Fruit fly (Drosophila melanogaster) whole organism, embryonic: ENCODE data around the gene Sbf.

ENCODE experiments used
- CG11456 ChIP-seq: fragments of 200-800 bp; sonication (Bioruptor generic); IDR thresholded peaks from 3 replicates; pipeline ENCODE4 v1.3.6; 2022; ENCODE audit warnings: missing biosample characterization, missing genetic modification characterization
- CG12071 ChIP-seq: fragments of 200-800 bp; sonication (Bioruptor generic); optimal IDR thresholded peaks from 3 replicates; lab custom pipeline; 2018; ENCODE audit warnings: missing biosample characterization, mild to moderate bottlenecking, missing genetic modification characterization
- CG12769 ChIP-seq: fragments of 200-800 bp; sonication (Bioruptor generic); optimal IDR thresholded peaks from 2 replicates; lab custom pipeline; 2019; ENCODE audit warnings: missing biosample characterization, mild to moderate bottlenecking, missing genetic modification characterization, moderate library complexity
- CG13894 ChIP-seq: fragments of 200-800 bp; sonication (Bioruptor generic); optimal IDR thresholded peaks from 3 replicates; lab custom pipeline; 2018; ENCODE audit warnings: missing biosample characterization, mild to moderate bottlenecking, missing genetic modification characterization, moderate library complexity
- CG14014 ChIP-seq: fragments of 200-800 bp; sonication (Bioruptor generic); IDR thresholded peaks from 2 replicates; pipeline ENCODE4 v1.3.6; 2022; ENCODE audit warnings: missing biosample characterization, missing genetic modification characterization
- CG14965 ChIP-seq: fragments of 200-800 bp; sonication (Bioruptor generic); optimal IDR thresholded peaks from 2 replicates; lab custom pipeline; 2016; ENCODE audit warnings: missing biosample characterization, missing genetic modification characterization, borderline replicate concordance
- CG17829 ChIP-seq: fragments of 200-800 bp; optimal IDR thresholded peaks from 2 replicates; lab custom pipeline; 2019; ENCODE audit warnings: missing biosample characterization, mild to moderate bottlenecking, missing genetic modification characterization, moderate library complexity
- CG18619 ChIP-seq: fragments of 200-800 bp; sonication (Bioruptor generic); optimal IDR thresholded peaks from 3 replicates; lab custom pipeline; 2017; ENCODE audit warnings: missing biosample characterization, mild to moderate bottlenecking, missing genetic modification characterization
- CG31224 ChIP-seq: fragments of 200-800 bp; sonication (Bioruptor generic); IDR thresholded peaks from 2 replicates; pipeline ENCODE4 v1.3.6; 2022; ENCODE audit warnings: missing biosample characterization, missing genetic modification characterization
- CG31365 ChIP-seq: fragments of 200-800 bp; sonication (Bioruptor generic); optimal IDR thresholded peaks from 2 replicates; lab custom pipeline; 2018; ENCODE audit warnings: missing biosample characterization, mild to moderate bottlenecking, missing genetic modification characterization
- CG31441 ChIP-seq: fragments of 200-800 bp; sonication (Bioruptor generic); IDR thresholded peaks from 2 replicates; pipeline ENCODE4 v1.3.6; 2022; ENCODE audit warnings: missing biosample characterization, missing genetic modification characterization
- CG4328 ChIP-seq: fragments of 200-800 bp; sonication (Bioruptor generic); optimal IDR thresholded peaks from 3 replicates; lab custom pipeline; 2017; ENCODE audit warnings: missing biosample characterization, missing genetic modification reagents, missing genetic modification characterization
- CG6791 ChIP-seq: fragments of 200-800 bp; sonication (Bioruptor generic); IDR thresholded peaks from 3 replicates; pipeline ENCODE4 v1.3.6; 2022; ENCODE audit warnings: missing biosample characterization, missing genetic modification characterization; ENCODE audit not compliant: partially characterized antibody
- CG7839 ChIP-seq: fragments of 200-800 bp; sonication (Bioruptor generic); optimal IDR thresholded peaks from 3 replicates; lab custom pipeline; 2018; ENCODE audit warnings: missing biosample characterization, mild to moderate bottlenecking, missing genetic modification characterization, moderate library complexity
- CG8765 ChIP-seq: fragments of 200-800 bp; sonication (Bioruptor generic); IDR thresholded peaks from 2 replicates; pipeline ENCODE4 v1.3.6; 2022; ENCODE audit warnings: missing biosample characterization, missing genetic modification characterization
- CG8944 ChIP-seq: fragments of 200-800 bp; sonication (Bioruptor generic); optimal IDR thresholded peaks from 3 replicates; lab custom pipeline; 2016; ENCODE audit warnings: missing biosample characterization, missing genetic modification characterization
- D19A ChIP-seq: fragments of 200-800 bp; optimal IDR thresholded peaks from 3 replicates; lab custom pipeline; 2019; ENCODE audit warnings: missing biosample characterization, mild to moderate bottlenecking, missing genetic modification characterization, moderate library complexity
- Dip3 ChIP-seq: fragments of 200-800 bp; sonication (Bioruptor generic); optimal IDR thresholded peaks from 3 replicates; lab custom pipeline; 2016; ENCODE audit warnings: missing biosample characterization, missing genetic modification characterization
- Dll ChIP-seq: fragments of 200-800 bp; sonication (Bioruptor generic); IDR thresholded peaks from 4 replicates; pipeline ENCODE4 v1.3.6; 2022; ENCODE audit warnings: missing biosample characterization, missing genetic modification characterization; ENCODE audit not compliant: partially characterized antibody
- E2f2 ChIP-seq: fragments of 200-800 bp; sonication (Bioruptor generic); IDR thresholded peaks from 2 replicates; pipeline ENCODE4 v1.3.6; 2022; ENCODE audit warnings: missing biosample characterization, missing genetic modification characterization
- Fer1 ChIP-seq: fragments of 200-800 bp; sonication (Bioruptor generic); optimal IDR thresholded peaks from 2 replicates; lab custom pipeline; 2017; ENCODE audit warnings: missing biosample characterization, mild to moderate bottlenecking, missing genetic modification characterization
- Gsc ChIP-seq: fragments of 200-800 bp; sonication (Bioruptor generic); IDR thresholded peaks from 2 replicates; pipeline ENCODE4 v1.3.6; 2022; ENCODE audit warnings: missing biosample characterization, missing genetic modification characterization
- Jarid2 ChIP-seq: fragments of 200-800 bp; sonication (Bioruptor generic); optimal IDR thresholded peaks from 3 replicates; lab custom pipeline; 2017; ENCODE audit warnings: mild to moderate bottlenecking, missing biosample characterization, missing genetic modification reagents, missing genetic modification characterization
- MESR4 ChIP-seq: fragments of 200-800 bp; sonication (Bioruptor generic); optimal IDR thresholded peaks from 2 replicates; lab custom pipeline; 2018; ENCODE audit warnings: missing biosample characterization, mild to moderate bottlenecking, missing genetic modification characterization, moderate library complexity
- Mad ChIP-seq: fragments of 200-800 bp; sonication (Bioruptor generic); optimal IDR thresholded peaks from 2 replicates; lab custom pipeline; 2016; ENCODE audit warnings: missing biosample characterization, missing genetic modification characterization
- Nf-YB ChIP-seq: fragments of 200-800 bp; sonication (Bioruptor generic); optimal IDR thresholded peaks from 3 replicates; lab custom pipeline; 2019; ENCODE audit warnings: missing biosample characterization, mild to moderate bottlenecking, missing genetic modification characterization, moderate library complexity
- NfI ChIP-seq: fragments of 200-800 bp; sonication (Bioruptor generic); optimal IDR thresholded peaks from 3 replicates; lab custom pipeline; 2018; ENCODE audit warnings: missing biosample characterization, mild to moderate bottlenecking, missing genetic modification characterization, moderate library complexity
- Side ChIP-seq: fragments of 200-800 bp; sonication (Bioruptor generic); optimal IDR thresholded peaks from 2 replicates; lab custom pipeline; 2016; ENCODE audit warnings: missing biosample characterization, missing genetic modification characterization
- Usf ChIP-seq: fragments of 200-800 bp; sonication (Bioruptor generic); optimal IDR thresholded peaks from 2 replicates; lab custom pipeline; 2017; ENCODE audit warnings: missing genotype, missing biosample characterization, missing genetic modification characterization
- Xrp1 ChIP-seq: fragments of 200-800 bp; sonication (Bioruptor generic); IDR thresholded peaks from 2 replicates; pipeline ENCODE4 v1.3.6; 2022; ENCODE audit warnings: missing biosample characterization, missing genetic modification characterization
- ap ChIP-seq: fragments of 200-800 bp; sonication (Bioruptor generic); IDR thresholded peaks from 2 replicates; pipeline ENCODE4 v1.3.6; 2022; ENCODE audit warnings: missing biosample characterization, missing genetic modification characterization
- bsh ChIP-seq, 2 experiments: fragments of 200-800 bp; sonication (Bioruptor generic); optimal IDR thresholded peaks; 2 replicates each; lab custom pipeline; 2017 to 2018; ENCODE audit warnings: mild to moderate bottlenecking in 2 of 2, missing biosample characterization in 2 of 2, missing genetic modification characterization in 2 of 2, moderate library complexity in 1 of 2
- cad ChIP-seq: fragments of >200 bp; optimal IDR thresholded peaks from 2 replicates; lab custom pipeline; 2017; ENCODE audit warnings: missing biosample characterization, missing genetic modification characterization
- corto ChIP-seq: fragments of 200-800 bp; sonication (Bioruptor generic); optimal IDR thresholded peaks from 2 replicates; lab custom pipeline; 2016; ENCODE audit warnings: missing biosample characterization, mild to moderate bottlenecking, missing genetic modification characterization, moderate library complexity
- crp ChIP-seq, 2 experiments: fragments of 200-800 bp; sonication (Bioruptor generic); optimal IDR thresholded peaks; 2 replicates in 1 of 2; 3 replicates in 1 of 2; lab custom pipeline; 2017; ENCODE audit warnings: missing biosample characterization in 2 of 2, missing genetic modification characterization in 2 of 2, mild to moderate bottlenecking in 1 of 2, moderate library complexity in 1 of 2
- cwo ChIP-seq: fragments of 200-800 bp; sonication (Bioruptor generic); optimal IDR thresholded peaks from 3 replicates; lab custom pipeline; 2017; ENCODE audit warnings: missing biosample characterization, missing genetic modification characterization, mild to moderate bottlenecking, moderate library complexity, missing genetic modification reagents
- dmrt99B ChIP-seq: fragments of 200-800 bp; sonication (Bioruptor generic); optimal IDR thresholded peaks from 2 replicates; lab custom pipeline; 2018; ENCODE audit warnings: missing biosample characterization, mild to moderate bottlenecking, missing genetic modification characterization, moderate library complexity
- gce ChIP-seq: fragments of 200-800 bp; sonication (Bioruptor generic); IDR thresholded peaks from 3 replicates; pipeline ENCODE4 v1.3.6; 2022; ENCODE audit warnings: missing biosample characterization, missing genetic modification characterization
- hb ChIP-seq: fragments of 200-800 bp; sonication (Bioruptor generic); IDR thresholded peaks from 3 replicates; pipeline ENCODE4 v1.3.6; 2022; ENCODE audit warnings: missing biosample characterization, missing genetic modification characterization; ENCODE audit not compliant: partially characterized antibody
- lov ChIP-seq, 2 experiments: fragments of 200-800 bp in 1 of 2; fragments of >200 bp in 1 of 2; sonication (Bioruptor generic) in 1 of 2; IDR thresholded peaks in 1 of 2; optimal IDR thresholded peaks in 1 of 2; 2 replicates in 1 of 2; 3 replicates in 1 of 2; pipeline versions ENCODE4 v1.3.6 to Lab custom; 2017 to 2022; ENCODE audit warnings: missing biosample characterization in 1 of 2, missing genetic modification characterization in 1 of 2
- maf-S ChIP-seq: fragments of 200-800 bp; sonication (Bioruptor generic); optimal IDR thresholded peaks from 2 replicates; lab custom pipeline; 2016; ENCODE audit warnings: missing biosample characterization, missing genetic modification characterization
- p53 ChIP-seq: fragments of 200-800 bp; sonication (Bioruptor generic); optimal IDR thresholded peaks from 2 replicates; lab custom pipeline; 2016; ENCODE audit warnings: missing biosample characterization, missing genetic modification characterization
- pum ChIP-seq: fragments of 200-800 bp; sonication (Bioruptor generic); optimal IDR thresholded peaks from 2 replicates; lab custom pipeline; 2016; ENCODE audit warnings: missing biosample characterization, missing genetic modification characterization
- sc ChIP-seq, 3 experiments: fragments of >200 bp in 2 of 3; fragments of 200-800 bp in 1 of 3; sonication (Bioruptor generic) in 1 of 3; optimal IDR thresholded peaks; 2 replicates in 2 of 3; 3 replicates in 1 of 3; lab custom pipeline; 2017; ENCODE audit warnings: mild to moderate bottlenecking in 1 of 3, missing biosample characterization in 1 of 3, missing genetic modification characterization in 1 of 3, missing genetic modification reagents in 1 of 3
- slp2 ChIP-seq: fragments of 200-800 bp; sonication (Bioruptor generic); optimal IDR thresholded peaks from 2 replicates; lab custom pipeline; 2016; ENCODE audit warnings: missing biosample characterization, missing genetic modification characterization
- ttk ChIP-seq: fragments of 200-800 bp; sonication (Bioruptor generic); IDR thresholded peaks from 2 replicates; pipeline ENCODE4 v2.1.2; 2022; ENCODE audit warnings: missing biosample characterization, missing genetic modification characterization
- usp ChIP-seq: fragments of >200 bp; optimal IDR thresholded peaks from 2 replicates; lab custom pipeline; 2017; ENCODE audit warnings: missing biosample characterization, missing genetic modification characterization

Gene Sbf

DNA sequence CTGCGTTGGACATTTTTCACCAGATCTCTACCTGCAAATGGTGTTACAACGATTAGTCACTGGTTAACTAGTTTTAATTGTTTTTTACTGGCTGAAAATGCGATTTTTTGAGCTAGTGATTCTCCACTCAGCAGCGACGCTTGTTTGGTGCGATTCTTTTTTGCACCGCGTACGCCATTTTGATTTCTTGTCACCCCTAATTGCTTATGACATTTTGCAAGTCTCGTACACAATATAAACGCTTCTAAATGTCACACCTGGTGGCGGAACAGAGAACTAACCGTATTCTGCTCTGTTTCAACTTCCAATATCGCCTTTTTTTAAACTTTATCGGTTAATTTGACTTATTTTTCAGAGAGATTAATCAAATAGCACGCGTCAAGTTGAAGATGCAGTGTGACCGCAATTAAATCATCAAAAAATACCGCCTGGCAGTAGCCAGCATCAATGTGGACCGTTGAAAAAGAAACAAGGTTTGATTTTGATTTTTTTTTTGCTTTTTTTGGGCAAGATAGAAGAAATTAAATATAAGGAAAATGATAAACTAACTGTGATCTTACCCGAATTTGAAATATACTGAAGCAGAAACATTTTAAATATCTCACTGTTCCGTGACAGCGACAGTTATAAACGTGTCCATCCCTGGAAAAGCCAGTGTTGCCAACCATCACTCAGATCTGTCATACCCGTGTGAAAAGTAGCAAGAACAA lies 22.3 kb upstream of the Sbf start, which contains the start of the genes COX5A and glo (continued):
- peak; percentile 71 for TF ChIP-seq CG12769 (tag; lab: Kevin White, UChicago)
- TF ChIP-seq CG12071 (GFP tag; lab: Kevin White, UChicago) = no peak
- TF ChIP-seq cad = no peak
- TF ChIP-seq CG11456 (GFP tag; lab: Robert Waterston, UW) = peak; percentile 86
- peak; percentile 26 to 72 for TF ChIP-seq bsh (GFP tag; optimal IDR thresholded peaks at IDR 0.05; lab: Kevin White, UChicago)
- peak; percentile 76 for TF ChIP-seq CG7839 (tag; lab: Kevin White, UChicago)
- peak; percentile 77 for TF ChIP-seq Dip3 (GFP tag; lab: Kevin White, UChicago)
- no peak for TF ChIP-seq corto (GFP tag; lab: Kevin White, UChicago)
- TF ChIP-seq CG31224 (GFP tag; lab: Robert Waterston, UW) = peak; percentile 62
- no peak for TF ChIP-seq hb (GFP tag; lab: Robert Waterston, UW)
- TF ChIP-seq CG4328 (GFP tag; lab: Kevin White, UChicago) = peak; percentile 55
- peak; percentile 81 for TF ChIP-seq Xrp1 (GFP tag; lab: Robert Waterston, UW)
- peak in 1 of 2 experiments; percentile 38 for TF ChIP-seq crp (GFP tag; optimal IDR thresholded peaks at IDR 0.05; lab: Kevin White, UChicago)
- TF ChIP-seq CG14014 (GFP tag; lab: Robert Waterston, UW) = peak; percentile 73
- TF ChIP-seq CG31365 (tag; lab: Kevin White, UChicago) = no peak
- peak; percentile 38 for TF ChIP-seq Nf-YB
- TF ChIP-seq Dll = peak; percentile 39; the same call in 2 of the 4 replicates
- no peak for TF ChIP-seq dmrt99B (tag; lab: Kevin White, UChicago)
- TF ChIP-seq lov (optimal IDR thresholded peaks at IDR 0.05; lab: Kevin White, UChicago) = no peak
- TF ChIP-seq lov (GFP tag; IDR thresholded peaks at IDR 0.05; lab: Robert Waterston, UW) = peak; percentile 85
- TF ChIP-seq Mad (GFP tag; lab: Kevin White, UChicago) = peak; percentile 74
- no peak for TF ChIP-seq Gsc
- peak; percentile 54 for TF ChIP-seq MESR4 (GFP tag; lab: Kevin White, UChicago)
- TF ChIP-seq Fer1 = peak; percentile 69
- TF ChIP-seq sc (optimal IDR thresholded peaks at IDR 0.05; lab: Kevin White, UChicago) = no peak
- TF ChIP-seq sc (GFP tag; optimal IDR thresholded peaks at IDR 0.05; lab: Kevin White, UChicago) = no peak
- TF ChIP-seq p53 (GFP tag; lab: Kevin White, UChicago) = peak; percentile 76
- TF ChIP-seq CG14965 = no peak
- peak; percentile 81 for TF ChIP-seq CG8944 (GFP tag; lab: Kevin White, UChicago)
- peak; percentile 32 for TF ChIP-seq cwo (GFP tag; lab: Kevin White, UChicago)
- peak; percentile 83 for TF ChIP-seq maf-S (GFP tag; lab: Kevin White, UChicago)
- TF ChIP-seq CG31441 = peak; percentile 71
- TF ChIP-seq NfI (GFP tag; lab: Kevin White, UChicago) = peak; percentile 73
- TF ChIP-seq CG18619 (GFP tag; lab: Kevin White, UChicago) = peak; percentile 64
- TF ChIP-seq Usf (GFP tag; lab: Kevin White, UChicago) = no peak
- peak; percentile 70 for TF ChIP-seq CG13894 (tag; lab: Kevin White, UChicago)
- peak; percentile 75 for TF ChIP-seq CG17829 (tag; lab: Kevin White, UChicago)
- no peak for TF ChIP-seq gce
- no peak for TF ChIP-seq CG6791
- TF ChIP-seq D19A (tag; lab: Kevin White, UChicago) = no peak
- peak; percentile 45 for TF ChIP-seq Jarid2 (GFP tag; lab: Kevin White, UChicago)
- peak; percentile 70 for TF ChIP-seq ap (GFP tag; lab: Robert Waterston, UW)
- peak; percentile 61 for TF ChIP-seq ttk
- peak; percentile 56; the same call in 1 of the 2 replicates for TF ChIP-seq E2f2 (GFP tag; lab: Robert Waterston, UW)
- no peak for TF ChIP-seq usp
- peak; percentile 77 for TF ChIP-seq CG8765 (GFP tag; lab: Robert Waterston, UW)
- TF ChIP-seq slp2 (GFP tag; lab: Kevin White, UChicago) = peak; percentile 79
- peak; percentile 86 for TF ChIP-seq pum (GFP tag; lab: Kevin White, UChicago)
- peak; percentile 80 for TF ChIP-seq Side (GFP tag; lab: Kevin White, UChicago)
